Fruit fly (Drosophila melanogaster) whole organism, embryonic: ENCODE measurements around the gene Gbs-76A.

Source experiments
- CG10366 ChIP-seq: fragments of 200-800 bp; sonication (Bioruptor generic); IDR thresholded peaks from 2 replicates; pipeline ENCODE4 v1.3.6; 2022; ENCODE audit warnings: missing biosample characterization, missing genetic modification characterization
- CG11247 ChIP-seq: fragments of 200-800 bp; sonication (Bioruptor generic); IDR thresholded peaks from 2 replicates; pipeline ENCODE4 v1.3.6; 2022; ENCODE audit warnings: missing biosample characterization, missing genetic modification characterization
- CG12071 ChIP-seq: fragments of 200-800 bp; sonication (Bioruptor generic); optimal IDR thresholded peaks from 3 replicates; lab custom pipeline; 2018; ENCODE audit warnings: missing biosample characterization, mild to moderate bottlenecking, missing genetic modification characterization
- CG13894 ChIP-seq: fragments of 200-800 bp; sonication (Bioruptor generic); optimal IDR thresholded peaks from 3 replicates; lab custom pipeline; 2018; ENCODE audit warnings: missing biosample characterization, mild to moderate bottlenecking, missing genetic modification characterization, moderate library complexity
- CG14050 ChIP-seq: fragments of 200-800 bp; sonication (Bioruptor generic); IDR thresholded peaks from 3 replicates; pipeline ENCODE4 v1.3.6; 2022; ENCODE audit warnings: missing biosample characterization, missing genetic modification characterization
- CG1603 ChIP-seq: fragments of 200-800 bp; sonication (Bioruptor generic); optimal IDR thresholded peaks from 2 replicates; lab custom pipeline; 2019; ENCODE audit warnings: missing biosample characterization, mild to moderate bottlenecking, missing genetic modification characterization, moderate library complexity
- CG17361 ChIP-seq: fragments of 200-800 bp; sonication (Bioruptor generic); IDR thresholded peaks from 3 replicates; pipeline ENCODE4 v1.3.6; 2022; ENCODE audit warnings: missing biosample characterization, missing genetic modification characterization
- CG17802 ChIP-seq: fragments of 200-800 bp; sonication (Bioruptor generic); optimal IDR thresholded peaks from 2 replicates; lab custom pipeline; 2018; ENCODE audit warnings: missing biosample characterization, mild to moderate bottlenecking, missing genetic modification characterization, moderate library complexity
- CG1832 ChIP-seq: fragments of 200-800 bp; sonication (Bioruptor generic); optimal IDR thresholded peaks from 2 replicates; lab custom pipeline; 2017; ENCODE audit warnings: missing biosample characterization, mild to moderate bottlenecking, missing genetic modification characterization, inconsistent platforms
- CG2199 ChIP-seq: fragments of 200-800 bp; sonication (Bioruptor generic); IDR thresholded peaks from 3 replicates; pipeline ENCODE4 v1.3.6; 2022; ENCODE audit warnings: missing biosample characterization, missing genetic modification characterization
- CG2678 ChIP-seq: fragments of 200-800 bp; sonication (Bioruptor generic); optimal IDR thresholded peaks from 3 replicates; lab custom pipeline; 2019; ENCODE audit warnings: missing biosample characterization, mild to moderate bottlenecking, missing genetic modification characterization, moderate library complexity
- CG2875 ChIP-seq: fragments of 200-800 bp; sonication (Bioruptor generic); optimal IDR thresholded peaks from 2 replicates; lab custom pipeline; 2017; ENCODE audit warnings: missing biosample characterization, mild to moderate bottlenecking, missing genetic modification characterization, missing genetic modification reagents
- CG3163 ChIP-seq: fragments of 200-800 bp; sonication (Bioruptor generic); optimal IDR thresholded peaks from 3 replicates; lab custom pipeline; 2016; ENCODE audit warnings: missing biosample characterization, missing genetic modification characterization
- CG34376 ChIP-seq: fragments of 200-800 bp; sonication (Bioruptor generic); optimal IDR thresholded peaks from 2 replicates; lab custom pipeline; 2018; ENCODE audit warnings: missing biosample characterization, mild to moderate bottlenecking, missing genetic modification characterization
- CG3847 ChIP-seq: fragments of 200-800 bp; sonication (Bioruptor generic); IDR thresholded peaks from 2 replicates; pipeline ENCODE4 v1.3.6; 2022; ENCODE audit warnings: missing biosample characterization, missing genetic modification characterization
- CG4360 ChIP-seq: fragments of 200-800 bp; sonication (Bioruptor generic); IDR thresholded peaks from 2 replicates; pipeline ENCODE4 v1.3.6; 2022; ENCODE audit warnings: missing biosample characterization, missing genetic modification characterization
- CG4617 ChIP-seq: fragments of 200-800 bp; sonication (Bioruptor generic); optimal IDR thresholded peaks from 3 replicates; lab custom pipeline; 2016; ENCODE audit warnings: missing biosample characterization, missing genetic modification characterization, borderline replicate concordance
- CG5953 ChIP-seq: fragments of 200-800 bp; sonication (Bioruptor generic); IDR thresholded peaks from 2 replicates; pipeline ENCODE4 v1.3.6; 2022; ENCODE audit warnings: missing biosample characterization, missing genetic modification characterization
- CG6175 ChIP-seq: fragments of 200-800 bp; sonication (Bioruptor generic); IDR thresholded peaks from 3 replicates; pipeline ENCODE4 v1.3.6; 2022; ENCODE audit warnings: missing biosample characterization, missing genetic modification characterization
- CG8765 ChIP-seq: fragments of 200-800 bp; sonication (Bioruptor generic); IDR thresholded peaks from 2 replicates; pipeline ENCODE4 v1.3.6; 2022; ENCODE audit warnings: missing biosample characterization, missing genetic modification characterization
- CHES-1-like ChIP-seq: fragments of 200-800 bp; sonication (Bioruptor generic); optimal IDR thresholded peaks from 2 replicates; lab custom pipeline; 2016; ENCODE audit warnings: missing biosample characterization, missing genetic modification characterization
- D19A ChIP-seq: fragments of 200-800 bp; optimal IDR thresholded peaks from 3 replicates; lab custom pipeline; 2019; ENCODE audit warnings: missing biosample characterization, mild to moderate bottlenecking, missing genetic modification characterization, moderate library complexity
- Dip3 ChIP-seq: fragments of 200-800 bp; sonication (Bioruptor generic); optimal IDR thresholded peaks from 3 replicates; lab custom pipeline; 2016; ENCODE audit warnings: missing biosample characterization, missing genetic modification characterization
- Ets97D ChIP-seq: fragments of 200-800 bp; sonication (Bioruptor generic); optimal IDR thresholded peaks from 3 replicates; lab custom pipeline; 2016; ENCODE audit warnings: missing biosample characterization, missing genetic modification characterization
- Hr3 ChIP-seq: fragments of 200-800 bp; sonication (Bioruptor generic); optimal IDR thresholded peaks from 3 replicates; lab custom pipeline; 2016; ENCODE audit warnings: missing biosample characterization, missing genetic modification characterization
- Hr51 ChIP-seq, 2 experiments: fragments of 200-800 bp; sonication (Bioruptor generic); optimal IDR thresholded peaks; 2 replicates in 1 of 2; 3 replicates in 1 of 2; lab custom pipeline; 2016 to 2018; ENCODE audit warnings: missing biosample characterization in 2 of 2, missing genetic modification characterization in 2 of 2, mild to moderate bottlenecking in 1 of 2, moderate library complexity in 1 of 2
- Lhr ChIP-seq: fragments of 200-800 bp; sonication (Bioruptor generic); optimal IDR thresholded peaks from 3 replicates; lab custom pipeline; 2017; ENCODE audit warnings: mild to moderate bottlenecking, missing biosample characterization, missing genetic modification reagents, missing genetic modification characterization
- MBD-R2 ChIP-seq: fragments of 200-800 bp; sonication (Bioruptor generic); IDR thresholded peaks from 2 replicates; pipeline ENCODE4 v1.3.6; 2022; ENCODE audit warnings: missing biosample characterization, missing genetic modification characterization
- Mad ChIP-seq: fragments of 200-800 bp; sonication (Bioruptor generic); optimal IDR thresholded peaks from 2 replicates; lab custom pipeline; 2016; ENCODE audit warnings: missing biosample characterization, missing genetic modification characterization
- Med ChIP-seq: fragments of 200-800 bp; sonication (Bioruptor generic); peaks from one replicate; lab custom pipeline; 2016; ENCODE audit warnings: missing biosample characterization, missing genetic modification characterization, mild to moderate bottlenecking, inconsistent platforms, moderate library complexity
- Myb ChIP-seq: fragments of 200-800 bp; sonication (Bioruptor generic); optimal IDR thresholded peaks from 2 replicates; lab custom pipeline; 2016; ENCODE audit warnings: missing biosample characterization, missing genetic modification characterization
- PHDP ChIP-seq: fragments of 200-800 bp; sonication (Bioruptor generic); optimal IDR thresholded peaks from 3 replicates; lab custom pipeline; 2018; ENCODE audit warnings: missing biosample characterization, mild to moderate bottlenecking, missing genetic modification characterization, moderate library complexity
- Sin3A ChIP-seq: fragments of >200 bp; optimal IDR thresholded peaks from 2 replicates; lab custom pipeline; 2018
- Taf1 ChIP-seq: fragments of 200-800 bp; sonication (Bioruptor generic); IDR thresholded peaks from 2 replicates; pipeline ENCODE4 v1.3.6; 2022; ENCODE audit warnings: missing biosample characterization, missing genetic modification characterization
- Xrp1 ChIP-seq: fragments of 200-800 bp; sonication (Bioruptor generic); IDR thresholded peaks from 2 replicates; pipeline ENCODE4 v1.3.6; 2022; ENCODE audit warnings: missing biosample characterization, missing genetic modification characterization
- aop ChIP-seq: fragments of 200-800 bp; sonication (Bioruptor generic); IDR thresholded peaks from 2 replicates; pipeline ENCODE4 v1.3.6; 2022; ENCODE audit warnings: missing biosample characterization, missing genetic modification characterization
- chinmo ChIP-seq: fragments of 200-800 bp; sonication (Bioruptor generic); IDR thresholded peaks from 4 replicates; pipeline ENCODE4 v1.3.6; 2022; ENCODE audit warnings: missing biosample characterization, missing genetic modification characterization; ENCODE audit not compliant: partially characterized antibody
- chn ChIP-seq: fragments of 200-800 bp; sonication (Bioruptor generic); optimal IDR thresholded peaks from 2 replicates; lab custom pipeline; 2016; ENCODE audit warnings: missing biosample characterization, missing genetic modification characterization
- dpn ChIP-seq, 2 experiments: fragments of 200-800 bp; sonication (Bioruptor generic); optimal IDR thresholded peaks; 3 replicates each; lab custom pipeline; 2016; ENCODE audit warnings: missing biosample characterization in 2 of 2, missing genetic modification characterization in 2 of 2
- hkb ChIP-seq, 2 experiments: fragments of 200-800 bp in 1 of 2; fragments of >200 bp in 1 of 2; sonication (Bioruptor generic) in 1 of 2; IDR thresholded peaks in 1 of 2; optimal IDR thresholded peaks in 1 of 2; 2 replicates each; pipeline versions ENCODE4 v1.3.6 to Lab custom; 2017 to 2022; ENCODE audit warnings: missing biosample characterization in 1 of 2, missing genetic modification characterization in 1 of 2
- ken ChIP-seq: fragments of 200-800 bp; sonication (Bioruptor generic); IDR thresholded peaks from 3 replicates; pipeline ENCODE4 v1.3.6; 2022; ENCODE audit warnings: missing biosample characterization, missing genetic modification characterization
- knrl ChIP-seq: fragments of 200-800 bp; sonication (Bioruptor generic); IDR thresholded peaks from 3 replicates; pipeline ENCODE4 v1.3.6; 2022; ENCODE audit warnings: missing biosample characterization, missing genetic modification characterization; ENCODE audit not compliant: partially characterized antibody
- lov ChIP-seq, 2 experiments: fragments of 200-800 bp in 1 of 2; fragments of >200 bp in 1 of 2; sonication (Bioruptor generic) in 1 of 2; IDR thresholded peaks in 1 of 2; optimal IDR thresholded peaks in 1 of 2; 2 replicates in 1 of 2; 3 replicates in 1 of 2; pipeline versions ENCODE4 v1.3.6 to Lab custom; 2017 to 2022; ENCODE audit warnings: missing biosample characterization in 1 of 2, missing genetic modification characterization in 1 of 2
- mld ChIP-seq: fragments of 200-800 bp; sonication (Bioruptor generic); IDR thresholded peaks from 3 replicates; pipeline ENCODE4 v1.3.6; 2022; ENCODE audit warnings: missing biosample characterization, missing genetic modification characterization; ENCODE audit not compliant: partially characterized antibody
- nom ChIP-seq: fragments of 200-800 bp; sonication (Bioruptor generic); optimal IDR thresholded peaks from 2 replicates; lab custom pipeline; 2017; ENCODE audit warnings: missing biosample characterization, missing genetic modification characterization, mild to moderate bottlenecking, moderate library complexity, missing genetic modification reagents
- rib ChIP-seq: fragments of 200-800 bp; sonication (Bioruptor generic); IDR thresholded peaks from 2 replicates; pipeline ENCODE4 v1.3.6; 2022; ENCODE audit warnings: missing biosample characterization, missing genetic modification characterization
- sob ChIP-seq: fragments of 200-800 bp; sonication (Bioruptor generic); IDR thresholded peaks from 2 replicates; pipeline ENCODE4 v1.3.6; 2022; ENCODE audit warnings: missing biosample characterization, missing genetic modification characterization
- stwl ChIP-seq: fragments of 200-800 bp; sonication (Bioruptor generic); optimal IDR thresholded peaks from 3 replicates; lab custom pipeline; 2018; ENCODE audit warnings: missing biosample characterization, mild to moderate bottlenecking, missing genetic modification characterization, moderate library complexity

Gene Gbs-76A

DNA sequence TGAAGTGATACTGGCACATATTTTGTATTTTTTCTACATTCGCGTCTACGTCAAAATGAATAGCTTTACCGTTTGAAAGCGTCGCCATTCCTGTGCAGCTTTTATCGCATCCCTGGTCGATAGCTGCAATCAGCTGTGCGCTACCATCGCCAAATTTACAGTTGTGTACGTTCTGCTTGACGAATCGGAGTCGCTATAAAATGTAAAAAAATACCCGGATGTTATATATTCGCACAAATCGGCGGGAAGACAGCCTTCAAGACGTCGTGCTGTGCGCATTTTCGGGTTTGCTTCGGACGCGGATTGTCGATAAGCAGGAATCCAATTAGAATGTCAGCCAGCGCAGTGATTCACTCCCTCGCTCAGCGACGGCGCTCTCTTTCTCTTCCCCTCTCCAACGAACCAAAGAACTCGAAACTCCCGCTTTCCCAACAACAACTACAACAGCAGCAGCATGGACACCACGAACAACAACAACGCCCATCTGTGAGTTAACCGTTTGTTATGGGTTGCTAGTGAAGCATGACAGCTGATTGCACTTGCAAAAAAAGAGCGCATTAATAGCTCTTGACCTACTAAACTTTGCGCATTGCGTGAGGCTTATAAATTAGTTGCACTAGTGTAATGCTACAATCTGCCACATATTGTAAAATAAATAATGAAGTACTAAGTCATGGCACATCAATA, 2.2 kb upstream of the Gbs-76A start (continued):
- TF ChIP-seq sob (0 out of 2 replicates have a peak, but pooled peaks have one; percentile 4), CG6175 (no peak), CG4617 (GFP tag; lab: Kevin White, UChicago) (peak; percentile 20), D19A (tag; lab: Kevin White, UChicago) (no peak), CG5953 (no peak), Xrp1 (GFP tag; lab: Robert Waterston, UW) (peak; percentile 1; the same call in 1 of the 2 replicates), CG8765 (GFP tag; lab: Robert Waterston, UW) (0 out of 2 replicates have a peak, but pooled peaks have one; percentile 3), dpn (GFP tag; optimal IDR thresholded peaks at IDR 0.05; lab: Kevin White, UChicago) (no peak), CG17802 (no peak), aop (no peak), CG34376 (no peak), Lhr (peak; percentile 62), lov (optimal IDR thresholded peaks at IDR 0.05; lab: Kevin White, UChicago) (no peak), lov (GFP tag; IDR thresholded peaks at IDR 0.05; lab: Robert Waterston, UW) (0 out of 3 replicates have a peak, but pooled peaks have one; percentile 39), MBD-R2 (GFP tag; lab: Robert Waterston, UW) (peak; percentile 54), Hr51 (GFP tag; optimal IDR thresholded peaks at IDR 0.05; lab: Kevin White, UChicago) (no peak), chn (GFP tag; lab: Kevin White, UChicago) (no peak), CG3847 (GFP tag; lab: Robert Waterston, UW) (peak; percentile 4; the same call in 1 of the 2 replicates), CG10366 (GFP tag; lab: Robert Waterston, UW) (no peak), hkb (optimal IDR thresholded peaks at IDR 0.05; lab: Kevin White, UChicago) (peak; percentile 86), hkb (GFP tag; IDR thresholded peaks at IDR 0.05; lab: Robert Waterston, UW) (no peak), Hr3 (GFP tag; lab: Kevin White, UChicago) (no peak), stwl (tag; lab: Kevin White, UChicago) (peak; percentile 12), CG12071 (GFP tag; lab: Kevin White, UChicago) (no peak), mld (no peak), Dip3 (GFP tag; lab: Kevin White, UChicago) (no peak), CG17361 (no peak), chinmo (peak; percentile 92), CG2678 (no peak), CG2875 (peak; percentile 1), CG1832 (GFP tag; lab: Kevin White, UChicago) (no peak), Sin3A (lab: Kevin White, UChicago) (peak; percentile 80), Mad (GFP tag; lab: Kevin White, UChicago) (no peak), nom (no peak), Ets97D (GFP tag; lab: Kevin White, UChicago) (peak; percentile 78), PHDP (tag; lab: Kevin White, UChicago) (no peak), ken (no peak), CG11247 (GFP tag; lab: Robert Waterston, UW) (no peak), CG4360 (GFP tag; lab: Robert Waterston, UW) (peak; percentile 99), Med (GFP tag; lab: Kevin White, UChicago) (no peak), CHES-1-like (GFP tag; lab: Kevin White, UChicago) (no peak), knrl (GFP tag; lab: Robert Waterston, UW) (no peak; the same call in 2 of the 3 replicates), CG1603 (tag; lab: Kevin White, UChicago) (no peak), Taf1 (GFP tag; lab: Robert Waterston, UW) (no peak), CG3163 (peak; percentile 8), CG14050 (GFP tag; lab: Robert Waterston, UW) (no peak), Myb (GFP tag; lab: Kevin White, UChicago) (peak; percentile 38), CG13894 (tag; lab: Kevin White, UChicago) (peak; percentile 29), CG2199 (GFP tag; lab: Robert Waterston, UW) (peak; percentile 89), rib (GFP tag; lab: Robert Waterston, UW) (peak; percentile 18; the same call in 1 of the 2 replicates)
